Fruit fly (Drosophila melanogaster): ENCODE measurements around the gene CG32444.

The CG32444 gene

dm6 chr3L:21679687-21680086, 42.9 kb downstream of the CG32444 start, which contains the start of the genes Als2 and CG11248 (continued):
- TF ChIP-seq CG8089 (GFP tag; optimal IDR thresholded peaks at IDR 0.05) (peak; percentile 45), CG11456 (GFP tag; IDR thresholded peaks at IDR 0.05) (peak; percentile 81), sr (GFP tag; IDR thresholded peaks at IDR 0.05) (no peak), CG10209 (GFP tag; optimal IDR thresholded peaks at IDR 0.05) (peak; percentile 41), amos (GFP tag; IDR thresholded peaks at IDR 0.05; ENCODE audit: partially characterized antibody) (no peak), tin (GFP tag; optimal IDR thresholded peaks at IDR 0.05) (peak; percentile 74), CG12769 (tag; optimal IDR thresholded peaks at IDR 0.05) (no peak), en (GFP tag; optimal IDR thresholded peaks at IDR 0.05) (peak; percentile 46), CTCF (GFP tag; optimal IDR thresholded peaks at IDR 0.05) (no peak), Bteb2 (GFP tag; optimal IDR thresholded peaks at IDR 0.05) (peak; percentile 73), CG13296 (GFP tag; optimal IDR thresholded peaks at IDR 0.05) (no peak), CG5245 (GFP tag; optimal IDR thresholded peaks at IDR 0.05) (peak; percentile 51), ci (GFP tag; IDR thresholded peaks at IDR 0.05) (no peak), Opbp (GFP tag; IDR thresholded peaks at IDR 0.05; ENCODE audit: partially characterized antibody) (no peak), B-H1 (GFP tag; IDR thresholded peaks at IDR 0.05) (peak; percentile 43; the same call in 2 of the 3 replicates), CG11504 (tag; optimal IDR thresholded peaks at IDR 0.05) (no peak), sqz (GFP tag; optimal IDR thresholded peaks at IDR 0.05) (no peak), Doc2 (GFP tag; IDR thresholded peaks at IDR 0.05) (no peak), tgo (GFP tag; IDR thresholded peaks at IDR 0.05) (peak; percentile 66), Dref (GFP tag; IDR thresholded peaks at IDR 0.05) (no peak), vfl (GFP tag; optimal IDR thresholded peaks at IDR 0.05) (peak; percentile 59), caup (GFP tag; optimal IDR thresholded peaks at IDR 0.05; ENCODE audit: severe bottlenecking) (no peak), CG6791 (GFP tag; IDR thresholded peaks at IDR 0.05; ENCODE audit: partially characterized antibody) (no peak), CG15479 (GFP tag; optimal IDR thresholded peaks at IDR 0.05) (no peak), Adf1 (GFP tag; IDR thresholded peaks at IDR 0.05) (peak; percentile 24; the same call in 1 of the 2 replicates), pfk (GFP tag; optimal IDR thresholded peaks at IDR 0.05) (no peak), CG2712 (tag; optimal IDR thresholded peaks at IDR 0.05) (peak; percentile 86), vvl (GFP tag; IDR thresholded peaks at IDR 0.05) (peak; percentile 64), CG8765 (GFP tag; IDR thresholded peaks at IDR 0.05) (peak; percentile 38; the same call in 1 of the 2 replicates), CG1832 (GFP tag; optimal IDR thresholded peaks at IDR 0.05) (no peak), CG11723 (GFP tag; optimal IDR thresholded peaks at IDR 0.05) (peak; percentile 27), ken (GFP tag; IDR thresholded peaks at IDR 0.05) (peak; percentile 67; the same call in 1 of the 3 replicates), prd (optimal IDR thresholded peaks at IDR 0.05) (no peak), prd (GFP tag; IDR thresholded peaks at IDR 0.05) (peak; percentile 84), CG18764 (GFP tag; optimal IDR thresholded peaks at IDR 0.05) (peak; percentile 50), disco-r (GFP tag; optimal IDR thresholded peaks at IDR 0.05) (no peak), pnt (GFP tag; optimal IDR thresholded peaks at IDR 0.05) (peak; percentile 75), CG15269 (tag; optimal IDR thresholded peaks at IDR 0.05) (no peak), CG14441 (GFP tag; IDR thresholded peaks at IDR 0.05) (peak; percentile 72), dm (GFP tag; optimal IDR thresholded peaks at IDR 0.05) (peak; percentile 58), CG13624 (GFP tag; optimal IDR thresholded peaks at IDR 0.05) (peak; percentile 69), CG17802 (tag; optimal IDR thresholded peaks at IDR 0.05) (peak; percentile 50), Mes4 (GFP tag; optimal IDR thresholded peaks at IDR 0.05) (peak; percentile 7), slp2 (GFP tag; optimal IDR thresholded peaks at IDR 0.05) (peak; percentile 64), hbn (GFP tag; IDR thresholded peaks at IDR 0.05; ENCODE audit: partially characterized antibody) (no peak), CG14014 (GFP tag; IDR thresholded peaks at IDR 0.05) (peak; percentile 44; the same call in 1 of the 2 replicates), trh (GFP tag; optimal IDR thresholded peaks at IDR 0.05) (peak; percentile 24), Drgx (GFP tag; IDR thresholded peaks at IDR 0.05) (no peak), chn (GFP tag; optimal IDR thresholded peaks at IDR 0.05) (peak; percentile 81), slou (GFP tag; optimal IDR thresholded peaks at IDR 0.05) (no peak), Blimp-1 (GFP tag; optimal IDR thresholded peaks at IDR 0.05) (peak; percentile 68), Hmx (GFP tag; optimal IDR thresholded peaks at IDR 0.05) (no peak)
